ENCODE assay signal across 4 worm cellular contexts in the genomic region with DNA sequence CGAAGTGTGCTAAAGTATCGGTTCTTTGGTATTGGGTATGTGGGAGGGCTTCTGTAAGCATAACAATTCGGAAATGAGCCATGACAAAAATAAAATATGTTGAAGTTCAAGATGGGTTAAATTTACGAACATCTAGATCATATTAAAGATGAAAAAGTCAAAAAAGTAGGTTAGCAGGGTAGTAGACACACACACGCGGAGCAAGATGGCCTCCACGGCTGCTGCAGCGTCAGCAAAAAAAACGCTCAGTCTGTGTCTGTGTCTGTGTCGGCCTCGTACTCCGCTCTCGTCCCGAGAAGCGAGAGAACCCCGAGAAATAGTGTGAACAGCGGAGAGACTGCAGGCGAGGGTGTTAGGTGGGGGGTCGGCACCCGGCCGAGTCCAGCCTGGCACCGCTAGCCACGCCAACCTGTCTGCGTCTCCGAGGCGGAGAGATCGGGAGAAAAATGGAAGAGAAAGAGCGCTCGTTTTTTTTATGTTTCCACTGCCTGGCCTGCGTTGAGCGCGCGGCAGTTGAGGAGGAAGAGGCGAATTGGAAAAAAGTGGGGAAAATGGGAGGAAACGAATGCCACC.
TF ChIP-seq lines count a peak whose summit lies in the region.

A gene (minus strand): TSS at position 51 of the 573 bp plus-strand sequence.

TF ChIP-seq in whole organism, L2 larva, 48 proteins besides CTCF, POLR2A, EP300 and RAD21 (continues in another document):
- TF ChIP-seq nhr-11 (tag; optimal IDR thresholded peaks at IDR 0.05; lab: Kevin White, UChicago) (no peak), ztf-4 (tag; optimal IDR thresholded peaks at IDR 0.05; lab: Kevin White, UChicago) (peak; percentile 63), sma-9 (GFP tag; optimal IDR thresholded peaks at IDR 0.05; lab: Kevin White, UChicago) (peak; percentile 93), sma-9 (tag; optimal IDR thresholded peaks at IDR 0.05; lab: Kevin White, UChicago) (no peak), nhr-129 (tag; optimal IDR thresholded peaks at IDR 0.05; lab: Kevin White, UChicago) (peak; percentile 84), nhr-12 (tag; optimal IDR thresholded peaks at IDR 0.05; lab: Kevin White, UChicago) (no peak), zag-1 (tag; optimal IDR thresholded peaks at IDR 0.05; lab: Kevin White, UChicago) (peak; percentile 93), nhr-77 (tag; optimal IDR thresholded peaks at IDR 0.05; lab: Kevin White, UChicago) (no peak), R02D3.7 (tag; optimal IDR thresholded peaks at IDR 0.05; lab: Kevin White, UChicago) (no peak), lsy-2 (tag; optimal IDR thresholded peaks at IDR 0.05; lab: Kevin White, UChicago) (peak; percentile 39 to 81), ama-1 (optimal IDR thresholded peaks at IDR 0.05; lab: Kevin White, UChicago) (no peak), peb-1 (tag; optimal IDR thresholded peaks at IDR 0.05; lab: Kevin White, UChicago) (peak; percentile 92), mab-5 (tag; optimal IDR thresholded peaks at IDR 0.05; lab: Kevin White, UChicago) (peak; percentile 37), nhr-21 (tag; optimal IDR thresholded peaks at IDR 0.05; lab: Kevin White, UChicago) (peak; percentile 82), nhr-237 (tag; optimal IDR thresholded peaks at IDR 0.05; lab: Kevin White, UChicago) (no peak), snpc-4 (tag; optimal IDR thresholded peaks at IDR 0.05; lab: Kevin White, UChicago) (peak; percentile 25), Y55F3AM.14 (GFP tag; optimal IDR thresholded peaks at IDR 0.05; lab: Kevin White, UChicago) (peak; percentile 84), nhr-6 (tag; optimal IDR thresholded peaks at IDR 0.05; lab: Kevin White, UChicago) (no peak), dmd-4 (tag; optimal IDR thresholded peaks at IDR 0.05; lab: Kevin White, UChicago) (no peak), lin-13 (GFP tag; optimal IDR thresholded peaks at IDR 0.05; lab: Kevin White, UChicago) (peak; percentile 72), mdl-1 (tag; optimal IDR thresholded peaks at IDR 0.05; lab: Kevin White, UChicago) (peak; percentile 64 to 85), F13H6.1 (tag; optimal IDR thresholded peaks at IDR 0.05; lab: Kevin White, UChicago) (peak; percentile 97)

TF ChIP-seq in whole organism, L4 larva, 104 proteins besides CTCF, POLR2A, EP300 and RAD21 (continues in another document):
- TF ChIP-seq nhr-6 (tag; optimal IDR thresholded peaks at IDR 0.05; lab: Kevin White, UChicago), result peak; percentile 60
- TF ChIP-seq ztf-7 (tag; optimal IDR thresholded peaks at IDR 0.05; lab: Kevin White, UChicago), result peak; percentile 36
- no peak for TF ChIP-seq cey-2 (tag; optimal IDR thresholded peaks at IDR 0.05; lab: Kevin White, UChicago; ENCODE audit: borderline replicate concordance, insufficient read depth)
- peak; percentile 25 to 74 for TF ChIP-seq lsy-2 (tag; optimal IDR thresholded peaks at IDR 0.05; lab: Kevin White, UChicago)
- peak; percentile 76; the same call in 1 of the 2 replicates for TF ChIP-seq lin-29 (GFP tag; IDR thresholded peaks at IDR 0.05; lab: Robert Waterston, UW)
- TF ChIP-seq vab-7 (GFP tag; IDR thresholded peaks at IDR 0.05; lab: Robert Waterston, UW), result peak; percentile 64; the same call in 1 of the 2 replicates
- peak; percentile 74 for TF ChIP-seq spr-1 (tag; optimal IDR thresholded peaks at IDR 0.05; lab: Kevin White, UChicago)
- TF ChIP-seq F10B5.3 (tag; optimal IDR thresholded peaks at IDR 0.05; lab: Kevin White, UChicago), result peak; percentile 55
- TF ChIP-seq ceh-20 (GFP tag; IDR thresholded peaks at IDR 0.05; lab: Robert Waterston, UW), result peak; percentile 73
- peak; percentile 48 for TF ChIP-seq spr-3 (GFP tag; optimal IDR thresholded peaks at IDR 0.05; lab: Kevin White, UChicago)
- TF ChIP-seq zag-1 (tag; optimal IDR thresholded peaks at IDR 0.05; lab: Kevin White, UChicago), result no peak
- peak; percentile 39 for TF ChIP-seq daf-16 (GFP tag; optimal IDR thresholded peaks at IDR 0.05; lab: Kevin White, UChicago)
- peak; percentile 50 for TF ChIP-seq daf-16 (tag; optimal IDR thresholded peaks at IDR 0.05; lab: Kevin White, UChicago)
- no peak for TF ChIP-seq daf-19 (GFP tag; conservative IDR thresholded peaks at IDR 0.05; lab: Robert Waterston, UW)
- no peak for TF ChIP-seq ceh-82 (tag; optimal IDR thresholded peaks at IDR 0.05; lab: Kevin White, UChicago)
- TF ChIP-seq Y48G9A.11 (GFP tag; IDR thresholded peaks at IDR 0.05; lab: Robert Waterston, UW), result no peak
- TF ChIP-seq attf-4 (tag; optimal IDR thresholded peaks at IDR 0.05; lab: Kevin White, UChicago), result no peak
- peak; percentile 84; the same call in 1 of the 2 replicates for TF ChIP-seq saeg-2 (GFP tag; IDR thresholded peaks at IDR 0.05; lab: Robert Waterston, UW)
- TF ChIP-seq D1046.2 (GFP tag; IDR thresholded peaks at IDR 0.05; lab: Robert Waterston, UW), result no peak
- TF ChIP-seq lin-38 (GFP tag; IDR thresholded peaks at IDR 0.05; lab: Robert Waterston, UW), result peak; percentile 63
- TF ChIP-seq nhr-41 (GFP tag; IDR thresholded peaks at IDR 0.05; lab: Robert Waterston, UW), result peak; percentile 99

TF ChIP-seq in whole organism, late embryonic, 69 proteins besides CTCF, POLR2A, EP300 and RAD21 (continues in another document):
- TF ChIP-seq sdc-2 (tag; optimal IDR thresholded peaks at IDR 0.05; lab: Kevin White, UChicago) (peak; percentile 59), unc-42 (tag; optimal IDR thresholded peaks at IDR 0.05; lab: Kevin White, UChicago) (peak; percentile 70), ahr-1 (tag; optimal IDR thresholded peaks at IDR 0.05; lab: Kevin White, UChicago) (no peak), nhr-11 (tag; optimal IDR thresholded peaks at IDR 0.05; lab: Kevin White, UChicago) (no peak), T23F11.4 (GFP tag; optimal IDR thresholded peaks at IDR 0.05; lab: Kevin White, UChicago) (no peak), unc-86 (tag; optimal IDR thresholded peaks at IDR 0.05; lab: Kevin White, UChicago) (peak; percentile 36), npax-4 (tag; optimal IDR thresholded peaks at IDR 0.05; lab: Kevin White, UChicago) (no peak), hlh-8 (tag; optimal IDR thresholded peaks at IDR 0.05; lab: Kevin White, UChicago) (peak; percentile 44), eyg-1 (tag; optimal IDR thresholded peaks at IDR 0.05; lab: Kevin White, UChicago) (no peak), pha-2 (tag; optimal IDR thresholded peaks at IDR 0.05; lab: Kevin White, UChicago) (no peak), pqm-1 (tag; optimal IDR thresholded peaks at IDR 0.05; lab: Kevin White, UChicago) (peak; percentile 80), fkh-6 (tag; optimal IDR thresholded peaks at IDR 0.05; lab: Kevin White, UChicago) (peak; percentile 59), gmeb-2 (tag; optimal IDR thresholded peaks at IDR 0.05; lab: Kevin White, UChicago) (no peak), fax-1 (tag; optimal IDR thresholded peaks at IDR 0.05; lab: Kevin White, UChicago) (peak; percentile 37), mec-3 (tag; optimal IDR thresholded peaks at IDR 0.05; lab: Kevin White, UChicago; ENCODE audit: borderline replicate concordance) (no peak), ets-4 (tag; optimal IDR thresholded peaks at IDR 0.05; lab: Kevin White, UChicago) (peak; percentile 56), sox-2 (GFP tag; IDR thresholded peaks at IDR 0.05; lab: Robert Waterston, UW) (no peak), ceh-9 (tag; optimal IDR thresholded peaks at IDR 0.05; lab: Kevin White, UChicago) (no peak), lin-11 (tag; optimal IDR thresholded peaks at IDR 0.05; lab: Kevin White, UChicago) (peak; percentile 28), ceh-14 (tag; optimal IDR thresholded peaks at IDR 0.05; lab: Kevin White, UChicago) (peak; percentile 41), pat-9 (tag; optimal IDR thresholded peaks at IDR 0.05; lab: Kevin White, UChicago) (no peak), ref-2 (tag; optimal IDR thresholded peaks at IDR 0.05; lab: Kevin White, UChicago) (peak; percentile 87), ceh-18 (tag; optimal IDR thresholded peaks at IDR 0.05; lab: Kevin White, UChicago) (peak; percentile 89), che-1 (tag; optimal IDR thresholded peaks at IDR 0.05; lab: Kevin White, UChicago) (peak; percentile 27)

TF ChIP-seq in whole organism, mixed stage, embryonic, 35 proteins besides CTCF, POLR2A, EP300 and RAD21 (continues in another document):
- TF ChIP-seq mab-5 (tag; optimal IDR thresholded peaks at IDR 0.05; lab: Kevin White, UChicago), result no peak
- no peak for TF ChIP-seq sem-2 (GFP tag; optimal IDR thresholded peaks at IDR 0.05; lab: Kevin White, UChicago)
- no peak for TF ChIP-seq flh-1 (GFP tag; optimal IDR thresholded peaks at IDR 0.05; lab: Kevin White, UChicago)
- no peak for TF ChIP-seq nhr-76 (tag; optimal IDR thresholded peaks at IDR 0.05; lab: Kevin White, UChicago)
- TF ChIP-seq blmp-1 (tag; optimal IDR thresholded peaks at IDR 0.05; lab: Kevin White, UChicago), result no peak
- TF ChIP-seq hlh-1 (tag; optimal IDR thresholded peaks at IDR 0.05; lab: Kevin White, UChicago), result peak; percentile 33
- no peak for TF ChIP-seq nhr-28 (tag; optimal IDR thresholded peaks at IDR 0.05; lab: Kevin White, UChicago)
- no peak for TF ChIP-seq snpc-4 (tag; optimal IDR thresholded peaks at IDR 0.05; lab: Kevin White, UChicago)
- TF ChIP-seq drap-1 (GFP tag; optimal IDR thresholded peaks at IDR 0.05; lab: Kevin White, UChicago), result peak; percentile 65
- TF ChIP-seq unc-120 (tag; optimal IDR thresholded peaks at IDR 0.05; lab: Kevin White, UChicago; ENCODE audit: poor library complexity, severe bottlenecking), result peak; percentile 73
- TF ChIP-seq elt-3 (tag; optimal IDR thresholded peaks at IDR 0.05; lab: Kevin White, UChicago), result no peak
- TF ChIP-seq mls-2 (tag; optimal IDR thresholded peaks at IDR 0.05; lab: Kevin White, UChicago), result peak; percentile 68
- TF ChIP-seq ztf-11 (tag; optimal IDR thresholded peaks at IDR 0.05; lab: Kevin White, UChicago), result peak; percentile 76
- TF ChIP-seq ham-2 (GFP tag; optimal IDR thresholded peaks at IDR 0.05; lab: Kevin White, UChicago), result peak; percentile 94
- peak; percentile 81 for TF ChIP-seq mep-1 (tag; optimal IDR thresholded peaks at IDR 0.05; lab: Kevin White, UChicago)
- TF ChIP-seq unc-39 (tag; optimal IDR thresholded peaks at IDR 0.05; lab: Kevin White, UChicago), result no peak
- peak; percentile 46 for TF ChIP-seq nhr-2 (tag; optimal IDR thresholded peaks at IDR 0.05; lab: Kevin White, UChicago)
- TF ChIP-seq pha-4 (tag; optimal IDR thresholded peaks at IDR 0.05; lab: Kevin White, UChicago), result peak; percentile 44
- no peak for TF ChIP-seq lin-13 (tag; optimal IDR thresholded peaks at IDR 0.05; lab: Kevin White, UChicago)
- TF ChIP-seq lin-32 (GFP tag; optimal IDR thresholded peaks at IDR 0.05; lab: Kevin White, UChicago), result no peak
- peak; percentile 48 for TF ChIP-seq M03D4.4 (tag; optimal IDR thresholded peaks at IDR 0.05; lab: Kevin White, UChicago)
- no peak for TF ChIP-seq bed-3 (GFP tag; optimal IDR thresholded peaks at IDR 0.05; lab: Kevin White, UChicago)
- no peak for TF ChIP-seq ceh-83 (GFP tag; optimal IDR thresholded peaks at IDR 0.05; lab: Kevin White, UChicago)
- no peak for TF ChIP-seq tbx-8 (GFP tag; optimal IDR thresholded peaks at IDR 0.05; lab: Kevin White, UChicago)
- peak; percentile 74 for TF ChIP-seq sptf-1 (tag; optimal IDR thresholded peaks at IDR 0.05; lab: Kevin White, UChicago)
- no peak for TF ChIP-seq nhr-12 (tag; optimal IDR thresholded peaks at IDR 0.05; lab: Kevin White, UChicago)
- no peak for TF ChIP-seq ceh-43 (GFP tag; optimal IDR thresholded peaks at IDR 0.05; lab: Kevin White, UChicago)
- TF ChIP-seq ces-1 (GFP tag; optimal IDR thresholded peaks at IDR 0.05; lab: Kevin White, UChicago), result peak; percentile 58
